Fruit fly (Drosophila melanogaster): Measurements from ENCODE around the gene Cht6.

Cht6 gene

dm6 chrX:10070325-10070931 is 53.8 kb downstream of the Cht6 start, which contains the start of gene CG15312:
CG15312 (minus strand) TSS chrX:10070868.
- TF ChIP-seq pad (GFP tag; optimal IDR thresholded peaks at IDR 0.05) = peak; percentile 95
- TF ChIP-seq ovo (GFP tag; optimal IDR thresholded peaks at IDR 0.05) = peak; percentile 80
- no peak for TF ChIP-seq CG14711 (tag; optimal IDR thresholded peaks at IDR 0.05)

- TF ChIP-seq CG33017 (tag; optimal IDR thresholded peaks at IDR 0.05) (no peak), CG11617 (GFP tag; optimal IDR thresholded peaks at IDR 0.05) (no peak), CG5204 (GFP tag; optimal IDR thresholded peaks at IDR 0.05) (no peak), bab1 (GFP tag; optimal IDR thresholded peaks at IDR 0.05) (no peak), kay (GFP tag; ENCODE audit: borderline replicate concordance) (no peak), Hr96 (GFP tag; optimal IDR thresholded peaks at IDR 0.05) (no peak), Crg-1 (GFP tag; optimal IDR thresholded peaks at IDR 0.05) (no peak), Mnt (GFP tag; optimal IDR thresholded peaks at IDR 0.05) (no peak), CG7101 (tag; optimal IDR thresholded peaks at IDR 0.05) (no peak), ovo (GFP tag; optimal IDR thresholded peaks at IDR 0.05) (no peak), cic (GFP tag; optimal IDR thresholded peaks at IDR 0.05) (no peak), toe (GFP tag; optimal IDR thresholded peaks at IDR 0.05) (no peak)
Observed at dm6 chrX:10071516-10071915, 54.9 kb downstream of the Cht6 start.

dm6 chrX:10082185-10082949 is 65.7 kb downstream of the Cht6 start, which contains the start of gene ZAP3:
ZAP3 (minus strand) TSS chrX:10082492.
- TF ChIP-seq toe (GFP tag; optimal IDR thresholded peaks at IDR 0.05) (no peak), bab1 (GFP tag; optimal IDR thresholded peaks at IDR 0.05) (peak; percentile 40)

dm6 chrX:10082950-10083253 is 66.3 kb downstream of the Cht6 start, which contains the start of gene CG2972:
CG2972 (plus strand) TSS chrX:10083154.
- TF ChIP-seq tj (GFP tag; optimal IDR thresholded peaks at IDR 0.05) = no peak
- TF ChIP-seq CG11617 (GFP tag; optimal IDR thresholded peaks at IDR 0.05) = no peak
- peak; percentile 72 for TF ChIP-seq Mnt (GFP tag; optimal IDR thresholded peaks at IDR 0.05)

dm6 chrX:10086095-10086888 is 69.6 kb downstream of the Cht6 start, which contains the start of the genes Naxe and RhoU:
Naxe (minus strand) TSS chrX:10086171.
RhoU (plus strand) TSS chrX:10086527.
- TF ChIP-seq CG33017 (tag; optimal IDR thresholded peaks at IDR 0.05) = no peak
- no peak for TF ChIP-seq pad (GFP tag; optimal IDR thresholded peaks at IDR 0.05)
- peak; percentile 29 for TF ChIP-seq toe (GFP tag; optimal IDR thresholded peaks at IDR 0.05)
- TF ChIP-seq CG1620 (GFP tag; optimal IDR thresholded peaks at IDR 0.05) = peak; percentile 52
- TF ChIP-seq Clk (GFP tag; optimal IDR thresholded peaks at IDR 0.05) = no peak
- TF ChIP-seq CG14711 (tag; optimal IDR thresholded peaks at IDR 0.05) = peak; percentile 23
- peak; percentile 39 for TF ChIP-seq bab1 (GFP tag; optimal IDR thresholded peaks at IDR 0.05)
- no peak for TF ChIP-seq CG11617 (GFP tag; optimal IDR thresholded peaks at IDR 0.05)
- TF ChIP-seq tj (GFP tag; optimal IDR thresholded peaks at IDR 0.05) = peak; percentile 44
- no peak for TF ChIP-seq cnc (optimal IDR thresholded peaks at IDR 0.05)
- TF ChIP-seq ovo (GFP tag; optimal IDR thresholded peaks at IDR 0.05) = peak; percentile 79
- TF ChIP-seq Hr96 (GFP tag; optimal IDR thresholded peaks at IDR 0.05) = no peak
- peak; percentile 18 for TF ChIP-seq CG7101 (tag; optimal IDR thresholded peaks at IDR 0.05)
- TF ChIP-seq Mnt (GFP tag; optimal IDR thresholded peaks at IDR 0.05) = peak; percentile 36
- no peak for TF ChIP-seq CG12768 (GFP tag; optimal IDR thresholded peaks at IDR 0.05)
- TF ChIP-seq Crg-1 (GFP tag; optimal IDR thresholded peaks at IDR 0.05) = no peak

dm6 chrX:10088023-10088913 is 71.6 kb downstream of the Cht6 start:
- peak; percentile 13 for TF ChIP-seq bab1 (GFP tag; optimal IDR thresholded peaks at IDR 0.05)
- peak; percentile 67 for TF ChIP-seq tj (GFP tag; optimal IDR thresholded peaks at IDR 0.05)
- TF ChIP-seq Hr96 (GFP tag; optimal IDR thresholded peaks at IDR 0.05) = no peak
- TF ChIP-seq CG7101 (tag; optimal IDR thresholded peaks at IDR 0.05) = peak; percentile 7
- peak; percentile 16 for TF ChIP-seq CG1620 (GFP tag; optimal IDR thresholded peaks at IDR 0.05)
- no peak for TF ChIP-seq kay (GFP tag; ENCODE audit: borderline replicate concordance)
- TF ChIP-seq CG14711 (tag; optimal IDR thresholded peaks at IDR 0.05) = peak; percentile 14
- TF ChIP-seq cnc (optimal IDR thresholded peaks at IDR 0.05) = no peak

Measured in whole organism, adult.